Worm (Caenorhabditis elegans): ENCODE measurements around the gene fbxc-58.
A peak's percentile ranks its signal among the peaks of the same experiment; 100 is the strongest.

The fbxc-58 gene

ce11 chrIV:9371126-9371525 is at the start of gene fbxc-58:
Gene fbxc-58, plus strand, starts transcription at chrIV:9371508.
- TF ChIP-seq T20F7.1 (GFP tag; optimal IDR thresholded peaks at IDR 0.05) (peak; percentile 4), daf-16 (GFP tag; optimal IDR thresholded peaks at IDR 0.05) (no peak), daf-16 (tag; optimal IDR thresholded peaks at IDR 0.05) (peak; percentile 44), tag-97 (GFP tag; IDR thresholded peaks at IDR 0.05) (no peak), daf-8 (GFP tag; IDR thresholded peaks at IDR 0.05) (no peak), unc-62 (GFP tag; optimal IDR thresholded peaks at IDR 0.05 in 1 of 2) (no peak), unc-62 (tag; optimal IDR thresholded peaks at IDR 0.05) (no peak), ztf-7 (tag; optimal IDR thresholded peaks at IDR 0.05) (peak; percentile 18), mes-2 (tag; optimal IDR thresholded peaks at IDR 0.05; ENCODE audit: poor library complexity, severe bottlenecking) (no peak), dve-1 (tag; optimal IDR thresholded peaks at IDR 0.05; ENCODE audit: insufficient read depth) (peak; percentile 1), lin-38 (GFP tag; IDR thresholded peaks at IDR 0.05) (no peak), pqm-1 (tag; optimal IDR thresholded peaks at IDR 0.05) (peak; percentile 80), saeg-2 (GFP tag; IDR thresholded peaks at IDR 0.05) (no peak), nhr-28 (tag; optimal IDR thresholded peaks at IDR 0.05) (peak; percentile 21), zip-2 (tag; optimal IDR thresholded peaks at IDR 0.05) (peak; percentile 84), ceh-20 (GFP tag; IDR thresholded peaks at IDR 0.05) (no peak)

DNA sequence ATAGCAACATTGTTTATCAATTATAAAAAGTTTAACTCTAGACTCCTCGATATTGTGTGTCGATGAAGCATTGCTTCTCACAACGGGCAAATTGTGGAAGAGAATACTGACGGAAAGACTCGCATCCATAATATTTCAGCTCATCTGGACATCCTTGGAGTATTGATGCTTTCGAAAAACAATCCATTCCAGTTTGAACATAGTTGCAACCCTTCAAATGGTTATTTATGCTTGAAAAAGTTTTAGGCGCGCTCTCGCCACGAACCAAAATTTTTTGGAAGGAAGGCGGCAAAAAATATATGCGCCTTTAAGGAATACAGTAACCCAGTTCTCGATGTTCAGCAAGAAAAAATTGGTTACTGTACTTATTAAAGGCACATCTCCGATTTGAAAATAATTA is 48.8 kb upstream of the fbxc-58 start:
- TF ChIP-seq F44E2.7 (GFP tag; IDR thresholded peaks at IDR 0.05): no peak
- TF ChIP-seq F26F4.8 (GFP tag; conservative IDR thresholded peaks at IDR 0.05): no peak
- TF ChIP-seq egl-27 (tag; optimal IDR thresholded peaks at IDR 0.05): no peak
- TF ChIP-seq gei-8 (GFP tag; optimal IDR thresholded peaks at IDR 0.05): peak; percentile 6
- no peak for TF ChIP-seq hlh-11 (tag; optimal IDR thresholded peaks at IDR 0.05)
- TF ChIP-seq spr-3 (GFP tag; optimal IDR thresholded peaks at IDR 0.05): no peak
- 0 out of 2 replicates have a peak, but pooled peaks have one; percentile 26 for TF ChIP-seq lin-38 (GFP tag; IDR thresholded peaks at IDR 0.05)
- peak; percentile 41 for TF ChIP-seq duxl-1 (tag; optimal IDR thresholded peaks at IDR 0.05; ENCODE audit: poor library complexity)
- 0 out of 2 replicates have a peak, but pooled peaks have one; percentile 10 for TF ChIP-seq arid-1 (GFP tag; conservative IDR thresholded peaks at IDR 0.05)
- TF ChIP-seq nhr-6 (tag; optimal IDR thresholded peaks at IDR 0.05): no peak
- TF ChIP-seq pha-4 (GFP tag; IDR thresholded peaks at IDR 0.05): no peak
- no peak for TF ChIP-seq pha-4 (tag; optimal IDR thresholded peaks at IDR 0.05)
- TF ChIP-seq mxl-3 (GFP tag; optimal IDR thresholded peaks at IDR 0.05): no peak
- no peak for TF ChIP-seq nhr-11 (tag; optimal IDR thresholded peaks at IDR 0.05)
- no peak for TF ChIP-seq ceh-28 (tag; optimal IDR thresholded peaks at IDR 0.05)
- TF ChIP-seq php-3 (GFP tag; IDR thresholded peaks at IDR 0.05): 0 out of 2 replicates have a peak, but pooled peaks have one; percentile 7
- no peak for TF ChIP-seq D1046.2 (GFP tag; IDR thresholded peaks at IDR 0.05)
- no peak for TF ChIP-seq nhr-237 (tag; optimal IDR thresholded peaks at IDR 0.05)
- no peak for TF ChIP-seq F37D6.2 (tag; optimal IDR thresholded peaks at IDR 0.05)
- no peak for TF ChIP-seq lin-39 (tag; optimal IDR thresholded peaks at IDR 0.05)
- no peak for TF ChIP-seq lsy-2 (tag; optimal IDR thresholded peaks at IDR 0.05)
- TF ChIP-seq daf-19 (GFP tag; conservative IDR thresholded peaks at IDR 0.05): no peak
- no peak for TF ChIP-seq aly-2 (tag; optimal IDR thresholded peaks at IDR 0.05)
- TF ChIP-seq lim-7 (GFP tag; IDR thresholded peaks at IDR 0.05): no peak
- TF ChIP-seq zip-11 (GFP tag; IDR thresholded peaks at IDR 0.05): no peak
- TF ChIP-seq daf-8 (GFP tag; IDR thresholded peaks at IDR 0.05): no peak
- TF ChIP-seq daf-12 (tag; optimal IDR thresholded peaks at IDR 0.05): no peak
- no peak for TF ChIP-seq hif-1 (tag; optimal IDR thresholded peaks at IDR 0.05)
- no peak for TF ChIP-seq ZK337.2 (GFP tag; IDR thresholded peaks at IDR 0.05)
- TF ChIP-seq fos-1 (tag; optimal IDR thresholded peaks at IDR 0.05): no peak
- no peak for TF ChIP-seq dpl-1 (GFP tag; optimal IDR thresholded peaks at IDR 0.05)
- no peak for TF ChIP-seq ces-1 (GFP tag; optimal IDR thresholded peaks at IDR 0.05)
- peak; percentile 54; the same call in 1 of the 2 replicates for TF ChIP-seq T26A8.4 (GFP tag; IDR thresholded peaks at IDR 0.05)
- TF ChIP-seq dve-1 (tag; optimal IDR thresholded peaks at IDR 0.05; ENCODE audit: insufficient read depth): peak; percentile 0
- TF ChIP-seq nhr-77 (tag; optimal IDR thresholded peaks at IDR 0.05): no peak
- TF ChIP-seq jun-1 (tag; optimal IDR thresholded peaks at IDR 0.05): no peak
- TF ChIP-seq nhr-102 (tag; optimal IDR thresholded peaks at IDR 0.05): peak; percentile 25
- TF ChIP-seq ama-1 (optimal IDR thresholded peaks at IDR 0.05): peak; percentile 6
- TF ChIP-seq spr-1 (tag; optimal IDR thresholded peaks at IDR 0.05): no peak
